Worm (Caenorhabditis elegans) whole organism, late embryonic: ENCODE data around the gene M02B1.4.

Experiments used
- C38D4.7 ChIP-seq: fragments of 200-800 bp; sonication (Bioruptor generic); optimal IDR thresholded peaks from 2 replicates; lab custom pipeline; 2018; ENCODE audit warnings: mild to moderate bottlenecking, missing genetic modification characterization, moderate library complexity, missing compliant biosample characterization
- elt-2 ChIP-seq: sonication (generic microtip); optimal IDR thresholded peaks from 2 replicates; lab custom pipeline; 2016; ENCODE audit warnings: missing genetic modification reagents, missing genetic modification characterization, missing compliant biosample characterization
- nfya-1 ChIP-seq: sonication (generic microtip); optimal IDR thresholded peaks from 2 replicates; lab custom pipeline; 2017; ENCODE audit warnings: missing genetic modification characterization, mild to moderate bottlenecking, missing compliant biosample characterization, antibody characterized with exemption, moderate library complexity
- nhr-11 ChIP-seq: fragments of 150-350 bp; optimal IDR thresholded peaks from 2 replicates; lab custom pipeline; 2014; ENCODE audit warnings: missing biosample characterization, missing genetic modification characterization
- pha-2 ChIP-seq: sonication (generic microtip); optimal IDR thresholded peaks from 2 replicates; lab custom pipeline; 2017; ENCODE audit warnings: mild to moderate bottlenecking, missing genetic modification characterization, missing compliant biosample characterization
- pha-4 ChIP-seq: fragments of 150-350 bp; optimal IDR thresholded peaks from 2 replicates; lab custom pipeline; 2018; ENCODE audit warnings: missing biosample characterization, missing genetic modification reagents, missing genetic modification characterization

- TF ChIP-seq C38D4.7 (no peak), pha-4 (tag; lab: Kevin White, UChicago) (no peak), pha-2 (no peak), nfya-1 (tag; lab: Kevin White, UChicago) (peak; percentile 22), elt-2 (tag; lab: Kevin White, UChicago) (no peak), nhr-11 (no peak)
These were observed 9.3 kb upstream of the M02B1.4 start for ce11 chrIV:12834417-12834731.
